Worm (Caenorhabditis elegans) whole organism, early embryonic: ENCODE data around the gene F14H12.2.

ENCODE experiments used
- B0310.2 ChIP-seq: sonication (generic microtip); optimal IDR thresholded peaks from 2 replicates; lab custom pipeline; 2016; ENCODE audit warnings: mild to moderate bottlenecking, missing genetic modification characterization, missing compliant biosample characterization
- F13C5.2 ChIP-seq: sonication (generic microtip); optimal IDR thresholded peaks from 2 replicates; lab custom pipeline; 2017; ENCODE audit warnings: mild to moderate bottlenecking, missing genetic modification characterization, inconsistent platforms, missing compliant biosample characterization
- aly-1 ChIP-seq: sonication (generic microtip); optimal IDR thresholded peaks from 2 replicates; lab custom pipeline; 2016; ENCODE audit warnings: missing genetic modification characterization, missing compliant biosample characterization
- ama-1 ChIP-seq: fragments of 150-350 bp; optimal IDR thresholded peaks from 2 replicates; lab custom pipeline; 2014
- ceh-13 ChIP-seq: fragments of 200-800 bp; sonication (Bioruptor generic); optimal IDR thresholded peaks from 2 replicates; lab custom pipeline; 2018; ENCODE audit warnings: mild to moderate bottlenecking, missing genetic modification characterization, missing compliant biosample characterization
- ceh-36 ChIP-seq: sonication (generic microtip); optimal IDR thresholded peaks from 2 replicates; lab custom pipeline; 2016; ENCODE audit warnings: missing genetic modification characterization, inconsistent platforms, missing compliant biosample characterization
- ets-7 ChIP-seq: sonication (generic microtip); optimal IDR thresholded peaks from 2 replicates; lab custom pipeline; 2016; ENCODE audit warnings: missing genotype, missing genetic modification characterization, missing compliant biosample characterization
- flt-1 ChIP-seq: fragments of 200-800 bp; sonication (Bioruptor generic); IDR thresholded peaks from 2 replicates; pipeline ENCODE4 v1.3.6; 2022; ENCODE audit warnings: missing genetic modification characterization, missing compliant biosample characterization
- hmbx-1 ChIP-seq: sonication (generic microtip); optimal IDR thresholded peaks from 2 replicates; lab custom pipeline; 2016; ENCODE audit warnings: mild to moderate bottlenecking, missing genetic modification characterization, missing compliant biosample characterization
- hmg-4 ChIP-seq: fragments of 200-800 bp; sonication (Bioruptor generic); optimal IDR thresholded peaks from 2 replicates; lab custom pipeline; 2018; ENCODE audit warnings: mild to moderate bottlenecking, missing genetic modification characterization, missing compliant biosample characterization
- hnd-1 ChIP-seq: sonication (generic microtip); optimal IDR thresholded peaks from 2 replicates; lab custom pipeline; 2016; ENCODE audit warnings: missing genetic modification characterization, missing compliant biosample characterization
- pes-1 ChIP-seq: fragments of 200-800 bp; sonication (Bioruptor generic); IDR thresholded peaks from 2 replicates; pipeline ENCODE4 v1.3.6; 2022; ENCODE audit warnings: missing genetic modification reagents, missing genetic modification characterization, missing compliant biosample characterization
- scrt-1 ChIP-seq: fragments of 200-800 bp; sonication (Bioruptor generic); IDR thresholded peaks from 2 replicates; pipeline ENCODE4 v1.3.6; 2022; ENCODE audit warnings: missing genetic modification characterization, missing compliant biosample characterization
- sea-1 ChIP-seq: fragments of 200-800 bp; sonication (Bioruptor generic); conservative IDR thresholded peaks from 2 replicates; pipeline ENCODE4 v1.3.6; 2022; ENCODE audit warnings: missing genetic modification characterization, missing compliant biosample characterization
- tbx-11 ChIP-seq: fragments of 200-800 bp; sonication (Bioruptor generic); IDR thresholded peaks from 2 replicates; pipeline ENCODE4 v1.3.6; 2022; ENCODE audit warnings: missing genetic modification characterization, missing compliant biosample characterization
- tbx-37 ChIP-seq: fragments of 200-800 bp; sonication (Bioruptor generic); conservative IDR thresholded peaks from 2 replicates; pipeline ENCODE4 v1.3.6; 2022; ENCODE audit warnings: missing genetic modification reagents, missing genetic modification characterization, missing compliant biosample characterization
- tra-4 ChIP-seq: sonication (generic microtip); optimal IDR thresholded peaks from 2 replicates; lab custom pipeline; 2017; ENCODE audit warnings: missing genetic modification characterization, missing compliant biosample characterization

F14H12.2 gene

DNA sequence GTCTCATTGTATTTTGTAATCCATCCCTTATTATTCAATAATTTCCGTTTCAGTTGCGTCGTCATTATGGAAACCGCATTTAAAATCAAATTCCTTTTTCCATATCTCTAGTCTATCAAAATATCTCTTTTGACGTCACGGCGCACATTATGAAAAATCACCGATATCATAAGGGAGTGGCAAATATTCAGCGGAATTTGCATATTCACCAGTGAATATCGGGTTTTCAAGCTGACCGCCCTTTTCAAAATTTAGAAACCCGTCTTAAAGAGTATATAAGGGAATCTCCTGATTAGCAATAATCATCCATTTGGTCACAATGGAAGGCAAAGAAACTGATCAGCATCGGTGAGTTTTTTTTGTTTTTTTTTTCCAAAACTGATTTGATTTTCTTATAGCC lies 3.0 kb downstream of the F14H12.2 start, which contains the start of gene col-165:
col-165 (plus strand) TSS at position 301 of the 400 bp plus-strand sequence.
- TF ChIP-seq tra-4 (tag; lab: Kevin White, UChicago) (no peak), ama-1 (lab: Kevin White, UChicago) (no peak), pes-1 (GFP tag; lab: Robert Waterston, UW) (no peak), F13C5.2 (tag; lab: Kevin White, UChicago) (no peak), flt-1 (GFP tag; lab: Robert Waterston, UW) (no peak), ceh-36 (tag; lab: Kevin White, UChicago) (no peak), ets-7 (no peak), B0310.2 (tag; lab: Kevin White, UChicago) (no peak), tbx-37 (GFP tag; lab: Robert Waterston, UW) (no peak), hnd-1 (tag; lab: Kevin White, UChicago) (no peak), hmbx-1 (tag; lab: Kevin White, UChicago) (no peak), ceh-13 (GFP tag; lab: Kevin White, UChicago) (no peak), tbx-11 (GFP tag; lab: Robert Waterston, UW) (no peak), sea-1 (no peak), hmg-4 (GFP tag; lab: Kevin White, UChicago) (no peak), scrt-1 (GFP tag; lab: Robert Waterston, UW) (no peak), aly-1 (tag; lab: Kevin White, UChicago) (no peak)

ce11 chrX:4357467-4357866 lies 7.2 kb downstream of the F14H12.2 start, which contains the start of gene F14H12.6:
Gene F14H12.6 (minus strand): TSS chrX:4357567.
- TF ChIP-seq sea-1 = no peak
- TF ChIP-seq aly-1 (tag; lab: Kevin White, UChicago) = no peak
- no peak for TF ChIP-seq ceh-13 (GFP tag; lab: Kevin White, UChicago)
- TF ChIP-seq F13C5.2 (tag; lab: Kevin White, UChicago) = no peak
- TF ChIP-seq hmbx-1 (tag; lab: Kevin White, UChicago) = no peak
- no peak for TF ChIP-seq hmg-4 (GFP tag; lab: Kevin White, UChicago)
- no peak for TF ChIP-seq ama-1 (lab: Kevin White, UChicago)
- TF ChIP-seq scrt-1 (GFP tag; lab: Robert Waterston, UW) = no peak
- TF ChIP-seq flt-1 (GFP tag; lab: Robert Waterston, UW) = no peak
- no peak for TF ChIP-seq B0310.2 (tag; lab: Kevin White, UChicago)
- TF ChIP-seq tbx-11 (GFP tag; lab: Robert Waterston, UW) = no peak
- TF ChIP-seq ets-7 = no peak
- no peak for TF ChIP-seq ceh-36 (tag; lab: Kevin White, UChicago)
- TF ChIP-seq tra-4 (tag; lab: Kevin White, UChicago) = no peak
- no peak for TF ChIP-seq tbx-37 (GFP tag; lab: Robert Waterston, UW)
- no peak for TF ChIP-seq pes-1 (GFP tag; lab: Robert Waterston, UW)
- no peak for TF ChIP-seq hnd-1 (tag; lab: Kevin White, UChicago)

DNA sequence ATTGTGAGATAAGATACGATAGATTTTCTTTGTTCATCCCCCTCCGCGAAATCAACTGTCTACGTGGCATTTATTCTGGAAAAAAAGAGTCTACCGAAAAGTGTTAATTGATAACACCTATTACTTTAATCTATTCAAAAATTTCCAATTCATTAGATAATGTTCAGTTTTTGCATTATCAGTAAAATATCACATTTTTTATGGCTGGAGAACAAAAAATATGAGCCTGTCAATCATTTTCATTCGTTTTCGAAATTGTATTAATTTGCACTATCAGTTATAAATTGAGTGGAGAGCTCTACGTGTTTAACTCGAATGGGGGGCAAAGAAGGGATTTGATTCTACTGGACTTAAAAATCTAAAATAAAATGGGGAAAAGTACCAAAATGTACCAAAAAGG lies 8.7 kb downstream of the F14H12.2 start:
- TF ChIP-seq sea-1 (no peak), tbx-11 (GFP tag; lab: Robert Waterston, UW) (no peak), B0310.2 (tag; lab: Kevin White, UChicago) (no peak), aly-1 (tag; lab: Kevin White, UChicago) (no peak), F13C5.2 (tag; lab: Kevin White, UChicago) (no peak), ceh-36 (tag; lab: Kevin White, UChicago) (no peak), hnd-1 (tag; lab: Kevin White, UChicago) (no peak), tra-4 (tag; lab: Kevin White, UChicago) (no peak), tbx-37 (GFP tag; lab: Robert Waterston, UW) (no peak), scrt-1 (GFP tag; lab: Robert Waterston, UW) (no peak), ets-7 (no peak), ceh-13 (GFP tag; lab: Kevin White, UChicago) (no peak), hmg-4 (GFP tag; lab: Kevin White, UChicago) (no peak), pes-1 (GFP tag; lab: Robert Waterston, UW) (no peak), ama-1 (lab: Kevin White, UChicago) (no peak), flt-1 (GFP tag; lab: Robert Waterston, UW) (no peak), hmbx-1 (tag; lab: Kevin White, UChicago) (no peak)

ce11 chrX:4362522-4362921 lies 12.2 kb downstream of the F14H12.2 start, which contains the start of gene F14H12.7:
Gene F14H12.7 (minus strand): TSS chrX:4362622.
- TF ChIP-seq hmbx-1 (tag; lab: Kevin White, UChicago) = no peak
- TF ChIP-seq scrt-1 (GFP tag; lab: Robert Waterston, UW) = no peak
- TF ChIP-seq hnd-1 (tag; lab: Kevin White, UChicago) = no peak
- no peak for TF ChIP-seq tbx-37 (GFP tag; lab: Robert Waterston, UW)
- TF ChIP-seq ama-1 (lab: Kevin White, UChicago) = no peak
- TF ChIP-seq F13C5.2 (tag; lab: Kevin White, UChicago) = no peak
- no peak for TF ChIP-seq aly-1 (tag; lab: Kevin White, UChicago)
- TF ChIP-seq ceh-36 (tag; lab: Kevin White, UChicago) = no peak
- TF ChIP-seq tbx-11 (GFP tag; lab: Robert Waterston, UW) = no peak
- TF ChIP-seq flt-1 (GFP tag; lab: Robert Waterston, UW) = no peak
- TF ChIP-seq ets-7 = no peak

- TF ChIP-seq hmbx-1 (tag; lab: Kevin White, UChicago) (no peak), tra-4 (tag; lab: Kevin White, UChicago) (no peak), F13C5.2 (tag; lab: Kevin White, UChicago) (no peak), ets-7 (no peak), aly-1 (tag; lab: Kevin White, UChicago) (no peak), sea-1 (no peak), hmg-4 (GFP tag; lab: Kevin White, UChicago) (no peak)
These were observed 12.9 kb downstream of the F14H12.2 start, which contains the start of gene F14H12.17 for ce11 chrX:4363200-4363599. Gene F14H12.17 (minus strand): TSS chrX:4363300.

- no peak for TF ChIP-seq ama-1 (lab: Kevin White, UChicago)
- TF ChIP-seq pes-1 (GFP tag; lab: Robert Waterston, UW) = no peak
- TF ChIP-seq tbx-11 (GFP tag; lab: Robert Waterston, UW) = no peak
- TF ChIP-seq tbx-37 (GFP tag; lab: Robert Waterston, UW) = no peak
- no peak for TF ChIP-seq hnd-1 (tag; lab: Kevin White, UChicago)
- no peak for TF ChIP-seq sea-1
- no peak for TF ChIP-seq B0310.2 (tag; lab: Kevin White, UChicago)
- TF ChIP-seq hmg-4 (GFP tag; lab: Kevin White, UChicago) = no peak
- no peak for TF ChIP-seq hmbx-1 (tag; lab: Kevin White, UChicago)
These were observed 14.6 kb downstream of the F14H12.2 start, which contains the start of gene F14H12.8 for ce11 chrX:4364877-4365276. Gene F14H12.8 (minus strand): TSS chrX:4364977.
